Fruit fly (Drosophila melanogaster) whole organism, embryonic: ENCODE measurements around the gene E2f1.

ENCODE experiments used
- Ada2b ChIP-seq: fragments of 200-800 bp; sonication (Bioruptor generic); IDR thresholded peaks from 2 replicates; pipeline ENCODE4 v1.3.6; 2022; ENCODE audit warnings: missing biosample characterization, missing genetic modification characterization
- Adf1 ChIP-seq: fragments of 200-800 bp; sonication (Bioruptor generic); IDR thresholded peaks from 2 replicates; pipeline ENCODE4 v1.3.6; 2022; ENCODE audit warnings: missing biosample characterization, missing genetic modification characterization
- BEAF-32 ChIP-seq: fragments of 200-800 bp; sonication (Bioruptor generic); optimal IDR thresholded peaks from 3 replicates; lab custom pipeline; 2017; ENCODE audit warnings: missing biosample characterization, missing genetic modification characterization, mild to moderate bottlenecking, moderate library complexity, missing genetic modification reagents
- CG10209 ChIP-seq: fragments of 200-800 bp; sonication (Bioruptor generic); optimal IDR thresholded peaks from 3 replicates; lab custom pipeline; 2017; ENCODE audit warnings: missing biosample characterization, mild to moderate bottlenecking, missing genetic modification characterization, missing genetic modification reagents
- CG1024 ChIP-seq: fragments of 200-800 bp; sonication (Bioruptor generic); IDR thresholded peaks from 2 replicates; pipeline ENCODE4 v1.3.6; 2022; ENCODE audit warnings: missing biosample characterization, missing genetic modification characterization
- CG10321 ChIP-seq: fragments of 200-800 bp; sonication (Bioruptor generic); IDR thresholded peaks from 2 replicates; pipeline ENCODE4 v1.3.6; 2022; ENCODE audit warnings: missing biosample characterization, missing genetic modification characterization
- CG11093 ChIP-seq: fragments of 200-800 bp; sonication (Bioruptor generic); IDR thresholded peaks from 3 replicates; pipeline ENCODE4 v1.3.6; 2022; ENCODE audit warnings: missing biosample characterization, missing genetic modification characterization
- CG11723 ChIP-seq: fragments of 200-800 bp; sonication (Bioruptor generic); optimal IDR thresholded peaks from 2 replicates; lab custom pipeline; 2017; ENCODE audit warnings: missing biosample characterization, mild to moderate bottlenecking, missing genetic modification characterization
- CG12744 ChIP-seq: fragments of 200-800 bp; sonication (Bioruptor generic); optimal IDR thresholded peaks from 2 replicates; lab custom pipeline; 2016; ENCODE audit warnings: missing biosample characterization, missing genetic modification characterization
- CG13424 ChIP-seq: fragments of 200-800 bp; sonication (Bioruptor generic); optimal IDR thresholded peaks from 2 replicates; lab custom pipeline; 2019; ENCODE audit warnings: missing biosample characterization, mild to moderate bottlenecking, missing genetic modification characterization, moderate library complexity
- CG14667 ChIP-seq: fragments of 200-800 bp; sonication (Bioruptor generic); IDR thresholded peaks from 2 replicates; pipeline ENCODE4 v1.3.6; 2022; ENCODE audit warnings: missing biosample characterization, missing genetic modification characterization
- CG17359 ChIP-seq: fragments of 200-800 bp; sonication (Bioruptor generic); optimal IDR thresholded peaks from 3 replicates; lab custom pipeline; 2018; ENCODE audit warnings: missing biosample characterization, mild to moderate bottlenecking, missing genetic modification characterization, moderate library complexity
- CG18476 ChIP-seq: fragments of 200-800 bp; sonication (Bioruptor generic); optimal IDR thresholded peaks from 2 replicates; lab custom pipeline; 2016; ENCODE audit warnings: missing biosample characterization, mild to moderate bottlenecking, missing genetic modification characterization
- CG18764 ChIP-seq: fragments of 200-800 bp; sonication (Bioruptor generic); optimal IDR thresholded peaks from 3 replicates; lab custom pipeline; 2016; ENCODE audit warnings: missing biosample characterization, missing genetic modification characterization
- CG4404 ChIP-seq: fragments of 200-800 bp; sonication (Bioruptor generic); IDR thresholded peaks from 2 replicates; pipeline ENCODE4 v1.3.6; 2022; ENCODE audit warnings: missing biosample characterization, missing genetic modification characterization
- CG4707 ChIP-seq: fragments of 200-800 bp; sonication (Bioruptor generic); optimal IDR thresholded peaks from 2 replicates; lab custom pipeline; 2018; ENCODE audit warnings: missing biosample characterization, mild to moderate bottlenecking, missing genetic modification characterization, moderate library complexity
- CG4820 ChIP-seq: fragments of 200-800 bp; sonication (Bioruptor generic); optimal IDR thresholded peaks from 3 replicates; lab custom pipeline; 2016; ENCODE audit warnings: missing biosample characterization, missing genetic modification characterization
- CG6254 ChIP-seq: fragments of 200-800 bp; sonication (Bioruptor generic); optimal IDR thresholded peaks from 3 replicates; lab custom pipeline; 2017; ENCODE audit warnings: mild to moderate bottlenecking, missing biosample characterization, missing genetic modification reagents, missing genetic modification characterization
- CG9437 ChIP-seq: fragments of 200-800 bp; sonication (Bioruptor generic); optimal IDR thresholded peaks from 2 replicates; lab custom pipeline; 2018; ENCODE audit warnings: missing biosample characterization, mild to moderate bottlenecking, missing genetic modification characterization
- CkIIα-i1 ChIP-seq: fragments of 200-800 bp; sonication (Bioruptor generic); IDR thresholded peaks from 2 replicates; pipeline ENCODE4 v1.3.6; 2022; ENCODE audit warnings: missing biosample characterization, missing genetic modification characterization
- Deaf1 ChIP-seq: fragments of 200-800 bp; optimal IDR thresholded peaks from 3 replicates; lab custom pipeline; 2019; ENCODE audit warnings: missing biosample characterization, mild to moderate bottlenecking, missing genetic modification characterization, moderate library complexity
- Dfd ChIP-seq, 2 experiments: fragments of >200 bp; optimal IDR thresholded peaks; 2 replicates each; lab custom pipeline; 2017; ENCODE audit warnings: missing biosample characterization in 2 of 2, missing genetic modification characterization in 2 of 2
- Ets97D ChIP-seq: fragments of 200-800 bp; sonication (Bioruptor generic); optimal IDR thresholded peaks from 3 replicates; lab custom pipeline; 2016; ENCODE audit warnings: missing biosample characterization, missing genetic modification characterization
- Mad ChIP-seq: fragments of 200-800 bp; sonication (Bioruptor generic); optimal IDR thresholded peaks from 2 replicates; lab custom pipeline; 2016; ENCODE audit warnings: missing biosample characterization, missing genetic modification characterization
- Mrtf ChIP-seq: fragments of 200-800 bp; sonication (Bioruptor generic); IDR thresholded peaks from 3 replicates; pipeline ENCODE4 v1.3.6; 2022; ENCODE audit warnings: missing biosample characterization, missing genetic modification characterization
- NFAT ChIP-seq: fragments of 200-800 bp; sonication (Bioruptor generic); IDR thresholded peaks from 2 replicates; pipeline ENCODE4 v1.3.6; 2022; ENCODE audit warnings: missing biosample characterization, missing genetic modification characterization
- Sox100B ChIP-seq: fragments of 200-800 bp; sonication (Bioruptor generic); optimal IDR thresholded peaks from 3 replicates; lab custom pipeline; 2018; ENCODE audit warnings: missing biosample characterization, mild to moderate bottlenecking, missing genetic modification characterization
- Stat92E ChIP-seq, 3 experiments: fragments of >200 bp in 2 of 3; fragments of 200-800 bp in 1 of 3; sonication (Bioruptor generic) in 1 of 3; optimal IDR thresholded peaks; 2 replicates each; lab custom pipeline; 2017 to 2019; ENCODE audit warnings: missing biosample characterization in 3 of 3, missing genetic modification characterization in 3 of 3, mild to moderate bottlenecking in 1 of 3, moderate library complexity in 1 of 3
- Xrp1 ChIP-seq: fragments of 200-800 bp; sonication (Bioruptor generic); IDR thresholded peaks from 2 replicates; pipeline ENCODE4 v1.3.6; 2022; ENCODE audit warnings: missing biosample characterization, missing genetic modification characterization
- cad ChIP-seq: fragments of >200 bp; optimal IDR thresholded peaks from 2 replicates; lab custom pipeline; 2017; ENCODE audit warnings: missing biosample characterization, missing genetic modification characterization
- ci ChIP-seq: fragments of 200-800 bp; sonication (Bioruptor generic); IDR thresholded peaks from 3 replicates; pipeline ENCODE4 v1.3.6; 2022; ENCODE audit warnings: missing biosample characterization, missing genetic modification characterization
- dysf ChIP-seq: fragments of 200-800 bp; sonication (Bioruptor generic); IDR thresholded peaks from 3 replicates; pipeline ENCODE4 v1.3.6; 2022; ENCODE audit warnings: missing biosample characterization, missing genetic modification characterization
- fd64A ChIP-seq: fragments of 200-800 bp; sonication (Bioruptor generic); optimal IDR thresholded peaks from 3 replicates; lab custom pipeline; 2018; ENCODE audit warnings: missing biosample characterization, mild to moderate bottlenecking, missing genetic modification characterization
- ftz-f1 ChIP-seq: fragments of 200-800 bp; sonication (Bioruptor generic); optimal IDR thresholded peaks from 2 replicates; lab custom pipeline; 2016; ENCODE audit warnings: missing biosample characterization, missing genetic modification characterization
- gem ChIP-seq: fragments of 200-800 bp; sonication (Bioruptor generic); optimal IDR thresholded peaks from 2 replicates; lab custom pipeline; 2019; ENCODE audit warnings: missing biosample characterization, mild to moderate bottlenecking, missing genetic modification characterization, moderate library complexity
- gfzf ChIP-seq: fragments of 200-800 bp; sonication (Bioruptor generic); optimal IDR thresholded peaks from 2 replicates; lab custom pipeline; 2016; ENCODE audit warnings: missing biosample characterization, mild to moderate bottlenecking, missing genetic modification characterization, moderate library complexity
- grn ChIP-seq: fragments of 200-800 bp; sonication (Bioruptor generic); optimal IDR thresholded peaks from 3 replicates; lab custom pipeline; 2017; ENCODE audit warnings: missing biosample characterization, missing genetic modification characterization
- hb ChIP-seq: fragments of 200-800 bp; sonication (Bioruptor generic); IDR thresholded peaks from 3 replicates; pipeline ENCODE4 v1.3.6; 2022; ENCODE audit warnings: missing biosample characterization, missing genetic modification characterization; ENCODE audit not compliant: partially characterized antibody
- lbe ChIP-seq: fragments of 200-800 bp; sonication (Bioruptor generic); optimal IDR thresholded peaks from 2 replicates; lab custom pipeline; 2016; ENCODE audit warnings: missing biosample characterization, mild to moderate bottlenecking, missing genetic modification characterization
- mam ChIP-seq: fragments of 200-800 bp; sonication (Bioruptor generic); optimal IDR thresholded peaks from 3 replicates; lab custom pipeline; 2016; ENCODE audit warnings: missing biosample characterization, missing genetic modification characterization
- mirr ChIP-seq: fragments of 200-800 bp; sonication (Bioruptor generic); optimal IDR thresholded peaks from 3 replicates; lab custom pipeline; 2018; ENCODE audit warnings: missing biosample characterization, mild to moderate bottlenecking, missing genetic modification characterization
- oc ChIP-seq: fragments of 200-800 bp; sonication (Bioruptor generic); optimal IDR thresholded peaks from 2 replicates; lab custom pipeline; 2018; ENCODE audit warnings: missing biosample characterization, mild to moderate bottlenecking, missing genetic modification characterization, moderate library complexity
- ro ChIP-seq: fragments of 200-800 bp; sonication (Bioruptor generic); IDR thresholded peaks from 2 replicates; pipeline ENCODE4 v1.3.6; 2022; ENCODE audit warnings: missing biosample characterization, missing genetic modification characterization
- schlank ChIP-seq: fragments of 200-800 bp; sonication (Bioruptor generic); optimal IDR thresholded peaks from 2 replicates; lab custom pipeline; 2018; ENCODE audit warnings: missing biosample characterization, mild to moderate bottlenecking, missing genetic modification characterization
- sens-2 ChIP-seq: fragments of 200-800 bp; sonication (Bioruptor generic); IDR thresholded peaks from 2 replicates; pipeline ENCODE4 v1.3.6; 2022; ENCODE audit warnings: missing biosample characterization, missing genetic modification characterization
- tap ChIP-seq: fragments of 200-800 bp; optimal IDR thresholded peaks from 3 replicates; lab custom pipeline; 2019; ENCODE audit warnings: missing biosample characterization, mild to moderate bottlenecking, missing genetic modification characterization, moderate library complexity
- vnd ChIP-seq: fragments of 200-800 bp; sonication (Bioruptor generic); IDR thresholded peaks from 3 replicates; pipeline ENCODE4 v1.3.6; 2022; ENCODE audit warnings: missing biosample characterization, missing genetic modification characterization; ENCODE audit not compliant: partially characterized antibody
- yki ChIP-seq: fragments of >200 bp; optimal IDR thresholded peaks from 3 replicates; lab custom pipeline; 2018
- zen2 ChIP-seq: fragments of 200-800 bp; sonication (Bioruptor generic); IDR thresholded peaks from 3 replicates; pipeline ENCODE4 v1.3.6; 2022; ENCODE audit warnings: missing biosample characterization, missing genetic modification characterization; ENCODE audit not compliant: partially characterized antibody

E2f1 gene

DNA sequence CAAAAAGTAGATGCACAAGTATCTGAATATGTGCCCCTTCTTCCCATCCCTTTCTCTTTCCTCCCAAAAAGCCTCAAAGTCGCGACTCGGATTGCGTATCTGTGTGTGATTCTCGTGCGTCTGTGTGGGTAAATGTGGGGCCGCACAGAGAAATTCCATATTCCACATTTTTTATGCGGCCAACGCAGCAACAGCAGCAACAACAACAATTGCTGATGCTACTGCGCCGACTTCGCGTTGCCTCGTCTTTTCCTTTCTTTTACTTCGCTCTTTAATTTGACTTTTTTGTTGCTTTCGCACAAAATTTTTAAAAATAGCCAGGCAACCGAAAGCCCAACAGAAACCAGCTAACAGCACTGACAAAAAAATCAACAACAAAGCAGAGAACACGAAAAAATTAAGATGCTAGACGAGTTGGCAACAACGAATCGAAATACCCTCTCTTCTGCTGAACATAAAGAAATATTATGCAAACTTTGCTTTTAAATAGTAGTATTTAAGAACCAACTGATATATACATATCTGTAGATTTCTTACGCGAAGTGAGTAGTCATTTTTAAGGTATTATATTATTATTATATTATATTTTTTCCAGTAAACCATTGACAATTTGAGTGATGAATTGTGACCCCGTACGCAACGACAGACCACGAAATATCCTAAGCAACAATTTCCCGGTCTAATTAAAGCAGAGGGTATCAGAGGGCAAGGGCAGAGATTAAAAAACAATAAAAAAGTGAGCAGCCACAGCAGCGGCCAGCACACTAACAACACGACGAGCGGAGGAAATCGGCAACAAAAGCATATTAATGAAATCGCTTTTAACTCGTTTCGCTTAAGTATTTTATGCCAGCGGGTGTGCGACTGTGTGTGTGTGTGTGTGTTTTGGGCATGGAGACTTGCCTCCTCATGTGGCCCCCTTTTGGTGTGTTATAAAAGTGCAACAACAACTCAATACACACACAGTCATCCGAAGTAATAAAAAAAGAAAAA lies 3.9 kb downstream of the E2f1 start (continued):
- TF ChIP-seq sens-2 (GFP tag; lab: Robert Waterston, UW) = 0 out of 2 replicates have a peak, but pooled peaks have one; percentile 31
- no peak for TF ChIP-seq lbe (GFP tag; lab: Kevin White, UChicago)
- TF ChIP-seq hb = no peak
- peak; percentile 66 for TF ChIP-seq CG13424 (tag; lab: Kevin White, UChicago)
- TF ChIP-seq CG14667 (GFP tag; lab: Robert Waterston, UW) = no peak
- TF ChIP-seq vnd (GFP tag; lab: Robert Waterston, UW) = no peak
- TF ChIP-seq Ets97D (GFP tag; lab: Kevin White, UChicago) = no peak
- peak; percentile 84 for TF ChIP-seq oc (tag; lab: Kevin White, UChicago)
- TF ChIP-seq grn (GFP tag; lab: Kevin White, UChicago) = no peak
- TF ChIP-seq gfzf (GFP tag; lab: Kevin White, UChicago) = no peak
- no peak for TF ChIP-seq yki (lab: Kevin White, UChicago)
- no peak for TF ChIP-seq CkIIα-i1 (GFP tag; lab: Robert Waterston, UW)
- peak; percentile 64 for TF ChIP-seq tap (tag; lab: Kevin White, UChicago)
- peak; percentile 2 for TF ChIP-seq CG6254 (GFP tag; lab: Kevin White, UChicago)
- no peak for TF ChIP-seq ro (GFP tag; lab: Robert Waterston, UW)
- peak; percentile 43 for TF ChIP-seq ci
- TF ChIP-seq Mrtf (GFP tag; lab: Robert Waterston, UW) = no peak
- no peak for TF ChIP-seq CG18476 (GFP tag; lab: Kevin White, UChicago)
- TF ChIP-seq BEAF-32 (GFP tag; lab: Kevin White, UChicago) = no peak
- TF ChIP-seq CG4404 (GFP tag; lab: Robert Waterston, UW) = no peak
- TF ChIP-seq CG18764 (GFP tag; lab: Kevin White, UChicago) = peak; percentile 10
- no peak for TF ChIP-seq mam (GFP tag; lab: Kevin White, UChicago)
- TF ChIP-seq Adf1 = no peak
- TF ChIP-seq CG9437 (GFP tag; lab: Kevin White, UChicago) = peak; percentile 70
- peak; percentile 82 for TF ChIP-seq dysf (GFP tag; lab: Robert Waterston, UW)
- TF ChIP-seq CG11093 (GFP tag; lab: Robert Waterston, UW) = no peak
- peak; percentile 44 for TF ChIP-seq Deaf1 (tag; lab: Kevin White, UChicago)
- TF ChIP-seq schlank (tag; lab: Kevin White, UChicago) = no peak
- TF ChIP-seq NFAT = no peak
- TF ChIP-seq Mad (GFP tag; lab: Kevin White, UChicago) = no peak
- TF ChIP-seq Xrp1 = peak; percentile 55
- TF ChIP-seq CG10321 (GFP tag; lab: Robert Waterston, UW) = 0 out of 2 replicates have a peak, but pooled peaks have one; percentile 8
- no peak for TF ChIP-seq Stat92E (GFP tag; optimal IDR thresholded peaks at IDR 0.05; lab: Kevin White, UChicago)
- TF ChIP-seq Dfd (GFP tag; optimal IDR thresholded peaks at IDR 0.05; lab: Kevin White, UChicago) = no peak
- TF ChIP-seq CG12744 = no peak
- no peak for TF ChIP-seq mirr (GFP tag; lab: Kevin White, UChicago)
- TF ChIP-seq ftz-f1 = peak; percentile 68
- no peak for TF ChIP-seq Ada2b (GFP tag; lab: Robert Waterston, UW)
- no peak for TF ChIP-seq fd64A
- peak; percentile 87 for TF ChIP-seq gem (tag; lab: Kevin White, UChicago)
- TF ChIP-seq CG4820 (GFP tag; lab: Kevin White, UChicago) = peak; percentile 43
- peak; percentile 84 for TF ChIP-seq Sox100B
- no peak for TF ChIP-seq zen2 (GFP tag; lab: Robert Waterston, UW)
- no peak for TF ChIP-seq CG4707
- TF ChIP-seq CG17359 (tag; lab: Kevin White, UChicago) = peak; percentile 71
- peak; percentile 2 for TF ChIP-seq CG11723
- no peak for TF ChIP-seq cad (GFP tag; lab: Kevin White, UChicago)
- no peak for TF ChIP-seq CG1024 (GFP tag; lab: Robert Waterston, UW)
- peak; percentile 61 for TF ChIP-seq CG10209 (GFP tag; lab: Kevin White, UChicago)
